Fruit fly (Drosophila melanogaster): Measurements from ENCODE around the gene Nup154.

DNA sequence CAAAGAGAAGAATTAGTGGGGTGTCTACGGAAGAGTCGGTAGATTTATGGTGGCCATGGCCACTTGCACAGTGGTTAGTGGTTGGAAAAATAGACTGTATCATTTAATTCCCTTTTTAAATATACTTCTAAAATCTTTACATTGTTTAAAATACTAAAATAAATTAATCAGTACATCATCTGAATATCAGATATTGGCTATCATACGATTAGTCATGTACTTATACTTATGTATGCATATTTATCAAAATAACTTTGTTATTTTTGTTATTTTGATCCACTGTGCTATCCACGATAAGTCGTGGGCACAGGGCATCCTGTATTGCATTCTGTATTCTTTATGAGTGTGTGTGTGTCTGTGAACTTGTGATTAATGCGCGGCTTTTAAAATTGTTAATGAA is 10.1 kb downstream of the Nup154 start:
- TF ChIP-seq kay (GFP tag; ENCODE audit: borderline replicate concordance) (no peak), cnc (optimal IDR thresholded peaks at IDR 0.05) (no peak), tj (GFP tag; optimal IDR thresholded peaks at IDR 0.05) (no peak)

Data from whole organism, adult.